Worm (Caenorhabditis elegans) whole organism, L1 larva: ENCODE results near the gene srsx-29.

Experiments
- C16A3.4 ChIP-seq: fragments of 150-350 bp; optimal IDR thresholded peaks from 2 replicates; lab custom pipeline; 2014; ENCODE audit warnings: missing biosample characterization, missing genetic modification characterization
- C34B4.2 ChIP-seq: sonication (generic microtip); optimal IDR thresholded peaks from 2 replicates; lab custom pipeline; 2017; ENCODE audit warnings: mild to moderate bottlenecking, missing genetic modification characterization, missing compliant biosample characterization
- Y116A8C.19 ChIP-seq: sonication (generic microtip); optimal IDR thresholded peaks from 2 replicates; lab custom pipeline; 2016; ENCODE audit warnings: missing compliant biosample characterization, missing genetic modification characterization, borderline replicate concordance
- alr-1 ChIP-seq: fragments of 200-800 bp; sonication (Bioruptor generic); optimal IDR thresholded peaks from 2 replicates; lab custom pipeline; 2018; ENCODE audit warnings: borderline replicate concordance, mild to moderate bottlenecking, missing genetic modification characterization, missing compliant biosample characterization
- blmp-1 ChIP-seq: fragments of 150-350 bp; optimal IDR thresholded peaks from 2 replicates; lab custom pipeline; 2014; ENCODE audit warnings: missing biosample characterization, missing genetic modification characterization
- ceh-63 ChIP-seq: fragments of 200-800 bp; sonication (Bioruptor generic); optimal IDR thresholded peaks from 2 replicates; lab custom pipeline; 2018; ENCODE audit warnings: mild to moderate bottlenecking, missing genetic modification characterization, missing compliant biosample characterization
- ceh-8 ChIP-seq: fragments of 200-800 bp; sonication (Bioruptor generic); optimal IDR thresholded peaks from 2 replicates; lab custom pipeline; 2018; ENCODE audit warnings: mild to moderate bottlenecking, missing genetic modification characterization, moderate library complexity, missing compliant biosample characterization
- ceh-90 ChIP-seq: sonication (generic microtip); optimal IDR thresholded peaks from 2 replicates; lab custom pipeline; 2016; ENCODE audit warnings: missing genetic modification characterization, missing compliant biosample characterization
- efl-1 ChIP-seq, 4 experiments: fragments of 150-350 bp; optimal IDR thresholded peaks in 3 of 4; peaks in 1 of 4; 1 replicate in 1 of 4; 2 replicates in 3 of 4; lab custom pipeline; 2014; ENCODE audit warnings: missing biosample characterization in 2 of 4, missing genetic modification characterization in 2 of 4, missing genetic modification reagents in 2 of 4
- egl-27 ChIP-seq, 2 experiments: fragments of 150-350 bp in 1 of 2; sonication (generic microtip); optimal IDR thresholded peaks; 3 replicates each; lab custom pipeline; 2017 to 2018; ENCODE audit warnings: missing biosample characterization in 2 of 2, missing genetic modification characterization in 2 of 2, missing genetic modification reagents in 2 of 2
- elt-2 ChIP-seq: sonication (generic microtip); optimal IDR thresholded peaks from 2 replicates; lab custom pipeline; 2016; ENCODE audit warnings: missing genetic modification characterization, mild to moderate bottlenecking, inconsistent platforms, missing compliant biosample characterization, missing genetic modification reagents
- elt-3 ChIP-seq, 6 experiments: fragments of 150-350 bp in 1 of 6; sonication (generic microtip); optimal IDR thresholded peaks; 2 replicates each; lab custom pipeline; 2017 to 2018; ENCODE audit warnings: missing biosample characterization in 6 of 6, missing genetic modification characterization in 6 of 6, inconsistent platforms in 1 of 6
- ets-5 ChIP-seq: fragments of 200-800 bp; sonication (Bioruptor generic); IDR thresholded peaks from 2 replicates; pipeline ENCODE4 v1.3.6; 2022; ENCODE audit warnings: missing genetic modification characterization, missing compliant biosample characterization
- fkh-10 ChIP-seq: sonication (generic microtip); optimal IDR thresholded peaks from 2 replicates; lab custom pipeline; 2017; ENCODE audit warnings: missing biosample characterization, missing genetic modification reagents, missing genetic modification characterization
- fkh-8 ChIP-seq: sonication (generic microtip); optimal IDR thresholded peaks from 2 replicates; lab custom pipeline; 2016; ENCODE audit warnings: mild to moderate bottlenecking, missing genetic modification characterization, missing compliant biosample characterization
- fos-1 ChIP-seq: fragments of 150-350 bp; optimal IDR thresholded peaks from 2 replicates; lab custom pipeline; 2014; ENCODE audit warnings: missing biosample characterization, missing genetic modification characterization
- grh-1 ChIP-seq: fragments of 200-800 bp; sonication (Bioruptor generic); IDR thresholded peaks from 2 replicates; pipeline ENCODE4 v1.3.6; 2022; ENCODE audit warnings: missing genetic modification reagents, missing genetic modification characterization, missing compliant biosample characterization
- hlh-17 ChIP-seq: fragments of 200-800 bp; sonication (Bioruptor generic); optimal IDR thresholded peaks from 2 replicates; lab custom pipeline; 2018; ENCODE audit warnings: missing genetic modification characterization, mild to moderate bottlenecking, missing compliant biosample characterization, moderate library complexity, borderline replicate concordance
- irx-1 ChIP-seq: sonication (generic microtip); optimal IDR thresholded peaks from 2 replicates; lab custom pipeline; 2016; ENCODE audit warnings: missing genetic modification characterization, missing compliant biosample characterization
- isw-1 ChIP-seq: fragments of 200-800 bp; sonication (Bioruptor generic); IDR thresholded peaks from 2 replicates; pipeline ENCODE4 v1.3.6; 2022; ENCODE audit warnings: missing genetic modification characterization, missing compliant biosample characterization
- lin-13 ChIP-seq: fragments of 150-350 bp; optimal IDR thresholded peaks from 2 replicates; lab custom pipeline; 2014; ENCODE audit warnings: missing biosample characterization, missing genetic modification reagents, missing genetic modification characterization
- lin-14 ChIP-seq: fragments of 200-800 bp; sonication (Bioruptor generic); optimal IDR thresholded peaks from 2 replicates; lab custom pipeline; 2018; ENCODE audit warnings: mild to moderate bottlenecking, missing genetic modification characterization, moderate library complexity, missing compliant biosample characterization
- lin-15B ChIP-seq: fragments of 150-350 bp; sonication (generic microtip); optimal IDR thresholded peaks from 3 replicates; lab custom pipeline; 2014; ENCODE audit warnings: missing biosample characterization, missing genetic modification characterization
- lir-3 ChIP-seq: sonication (generic microtip); optimal IDR thresholded peaks from 2 replicates; lab custom pipeline; 2016; ENCODE audit warnings: mild to moderate bottlenecking, missing genetic modification characterization, moderate library complexity, missing compliant biosample characterization; ENCODE audit not compliant: poor library complexity
- mdl-1 ChIP-seq, 2 experiments: fragments of 150-350 bp; optimal IDR thresholded peaks; 2 replicates each; lab custom pipeline; 2014 to 2017; ENCODE audit warnings: missing biosample characterization in 2 of 2, missing genetic modification characterization in 2 of 2, inconsistent platforms in 1 of 2
- mef-2 ChIP-seq: fragments of 150-350 bp; optimal IDR thresholded peaks from 2 replicates; lab custom pipeline; 2014; ENCODE audit warnings: missing biosample characterization, missing genetic modification characterization
- nhr-12 ChIP-seq: sonication (generic microtip); optimal IDR thresholded peaks from 2 replicates; lab custom pipeline; 2017; ENCODE audit warnings: missing biosample characterization, missing genetic modification characterization
- nhr-20 ChIP-seq: sonication (generic microtip); optimal IDR thresholded peaks from 2 replicates; lab custom pipeline; 2016; ENCODE audit warnings: mild to moderate bottlenecking, missing genetic modification characterization, missing compliant biosample characterization
- nhr-28 ChIP-seq: fragments of 150-350 bp; optimal IDR thresholded peaks from 2 replicates; lab custom pipeline; 2014; ENCODE audit warnings: missing biosample characterization, missing genetic modification characterization
- nhr-47 ChIP-seq: sonication (generic microtip); optimal IDR thresholded peaks from 2 replicates; lab custom pipeline; 2016; ENCODE audit warnings: mild to moderate bottlenecking, missing genetic modification characterization, moderate library complexity, missing compliant biosample characterization
- nhr-76 ChIP-seq: sonication (generic microtip); optimal IDR thresholded peaks from 2 replicates; lab custom pipeline; 2017; ENCODE audit warnings: missing biosample characterization, missing genetic modification characterization
- nhr-77 ChIP-seq: fragments of 150-350 bp; optimal IDR thresholded peaks from 2 replicates; lab custom pipeline; 2014; ENCODE audit warnings: missing biosample characterization, missing genetic modification characterization
- nhr-85 ChIP-seq: sonication (generic microtip); peaks from one replicate; lab custom pipeline; 2016; ENCODE audit warnings: missing genetic modification characterization, inconsistent platforms, missing compliant biosample characterization
- nhr-90 ChIP-seq: sonication (generic microtip); optimal IDR thresholded peaks from 2 replicates; lab custom pipeline; 2016; ENCODE audit warnings: mild to moderate bottlenecking, missing genetic modification characterization, missing compliant biosample characterization; ENCODE audit not compliant: poor library complexity
- pax-3 ChIP-seq: fragments of 200-800 bp; sonication (Bioruptor generic); optimal IDR thresholded peaks from 2 replicates; lab custom pipeline; 2018; ENCODE audit warnings: mild to moderate bottlenecking, missing genetic modification characterization, moderate library complexity, missing compliant biosample characterization
- snu-23 ChIP-seq: sonication (generic microtip); optimal IDR thresholded peaks from 2 replicates; lab custom pipeline; 2016; ENCODE audit warnings: missing genetic modification characterization, missing compliant biosample characterization
- sox-4 ChIP-seq: sonication (generic microtip); optimal IDR thresholded peaks from 2 replicates; lab custom pipeline; 2016; ENCODE audit warnings: missing genetic modification characterization, missing compliant biosample characterization
- unc-30 ChIP-seq: sonication (generic microtip); optimal IDR thresholded peaks from 2 replicates; lab custom pipeline; 2017; ENCODE audit warnings: missing biosample characterization, missing genetic modification characterization
- unc-62 ChIP-seq: fragments of 150-350 bp; optimal IDR thresholded peaks from 2 replicates; lab custom pipeline; 2014; ENCODE audit warnings: missing biosample characterization, missing genetic modification reagents, missing genetic modification characterization
- unc-86 ChIP-seq: sonication (generic microtip); optimal IDR thresholded peaks from 2 replicates; lab custom pipeline; 2016; ENCODE audit warnings: missing genetic modification characterization, missing compliant biosample characterization
- vab-15 ChIP-seq: sonication (generic microtip); optimal IDR thresholded peaks from 2 replicates; lab custom pipeline; 2017; ENCODE audit warnings: missing genotype, mild to moderate bottlenecking, missing genetic modification characterization, missing compliant biosample characterization

srsx-29 gene

DNA sequence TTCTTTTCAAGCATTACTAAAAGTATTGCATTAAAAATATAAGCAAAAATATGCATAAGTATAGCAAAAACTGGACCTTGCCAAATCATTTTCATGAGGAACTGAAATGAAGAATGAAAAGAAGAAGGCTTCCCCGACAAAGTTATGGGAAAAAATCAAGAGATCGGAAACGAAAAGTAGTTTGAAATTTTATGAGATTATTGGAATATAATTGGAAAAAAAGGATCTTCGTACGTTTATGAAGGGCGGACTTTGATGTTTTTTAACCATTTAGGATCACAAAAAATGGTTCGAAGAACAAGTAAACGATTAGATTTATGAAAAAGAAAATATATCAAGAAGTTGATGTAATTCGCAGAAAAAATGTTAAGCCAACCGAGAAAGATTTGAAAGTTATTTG, 33.9 kb upstream of the srsx-29 start, which contains the start of gene srxa-18:
srxa-18 (minus strand) TSS at position 100 of the 400 bp plus-strand sequence.
- TF ChIP-seq grh-1 (GFP tag; lab: Robert Waterston, UW), result no peak
- TF ChIP-seq fos-1 (tag; lab: Kevin White, UChicago), result no peak
- TF ChIP-seq nhr-12, result no peak
- no peak for TF ChIP-seq irx-1 (tag; lab: Kevin White, UChicago)
- no peak for TF ChIP-seq sox-4 (tag; lab: Kevin White, UChicago)
- TF ChIP-seq hlh-17 (GFP tag; lab: Kevin White, UChicago), result no peak
- TF ChIP-seq lin-13, result no peak
- no peak for TF ChIP-seq efl-1 (optimal IDR thresholded peaks at IDR 0.05; lab: Kevin White, UChicago)
- TF ChIP-seq efl-1 (GFP tag; optimal IDR thresholded peaks at IDR 0.05 in 1 of 2; lab: Kevin White, UChicago), result peak in 1 of 2 experiments; percentile 90

DNA sequence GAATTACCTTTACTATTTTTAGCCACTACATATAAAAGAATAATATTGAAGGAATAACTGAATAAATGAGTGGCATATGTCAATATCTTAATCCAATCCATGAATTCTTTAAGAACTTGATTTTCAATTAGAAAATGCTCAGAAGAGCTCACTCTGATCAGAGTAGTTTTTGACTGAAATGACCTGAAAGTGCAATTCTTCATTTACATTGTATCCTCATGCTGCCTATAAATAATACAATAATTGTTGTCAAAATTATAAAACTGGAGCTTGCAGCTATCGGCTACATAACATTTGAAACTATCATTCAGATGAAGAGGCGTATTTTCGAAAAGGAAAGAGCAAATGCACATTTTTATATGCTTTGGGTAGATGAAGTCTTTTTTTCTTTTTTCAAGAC, 32.1 kb upstream of the srsx-29 start, which contains the start of gene srxa-19:
srxa-19 (minus strand) TSS at position 101 of the 400 bp plus-strand sequence.
- no peak for TF ChIP-seq lin-13
- TF ChIP-seq grh-1 (GFP tag; lab: Robert Waterston, UW), result no peak
- no peak for TF ChIP-seq fos-1 (tag; lab: Kevin White, UChicago)
- TF ChIP-seq pax-3, result no peak
- no peak for TF ChIP-seq efl-1 (optimal IDR thresholded peaks at IDR 0.05; lab: Kevin White, UChicago)
- no peak for TF ChIP-seq efl-1 (GFP tag; optimal IDR thresholded peaks at IDR 0.05 in 1 of 2; lab: Kevin White, UChicago)
- TF ChIP-seq nhr-20, result no peak
- no peak for TF ChIP-seq lir-3
- TF ChIP-seq lin-15B (tag; lab: Kevin White, UChicago), result no peak
- TF ChIP-seq, all 84 proteins: peak for 0

DNA sequence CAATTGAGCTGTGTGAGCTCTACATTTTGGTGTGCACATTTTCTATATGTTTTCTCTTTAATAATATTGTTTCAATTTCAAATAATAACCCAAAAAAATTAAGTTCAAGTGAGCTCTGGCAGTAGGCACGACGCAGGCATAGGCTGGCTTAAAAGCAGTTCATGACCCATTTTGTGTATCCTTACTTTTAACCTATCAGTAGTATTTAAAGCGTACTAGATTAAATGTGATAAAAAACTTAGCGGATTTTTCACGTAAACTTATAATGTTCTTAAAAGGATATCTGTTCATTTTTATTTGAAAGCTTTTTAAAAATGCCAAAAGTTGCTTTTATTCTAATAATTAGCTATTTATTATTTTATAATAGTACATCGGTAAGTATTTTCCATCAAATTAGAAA, 31.5 kb upstream of the srsx-29 start, which contains the start of gene C08B6.6:
C08B6.6 (plus strand) TSS at position 301 of the 400 bp plus-strand sequence.
- TF ChIP-seq lin-14 (GFP tag; lab: Kevin White, UChicago) (no peak), nhr-47 (no peak), ets-5 (no peak), unc-30 (tag; lab: Kevin White, UChicago) (no peak), egl-27 (tag; optimal IDR thresholded peaks at IDR 0.05; lab: Kevin White, UChicago) (no peak), nhr-28 (tag; lab: Kevin White, UChicago) (no peak), ceh-8 (GFP tag; lab: Kevin White, UChicago) (no peak), fkh-10 (no peak), nhr-77 (tag; lab: Kevin White, UChicago) (no peak), nhr-76 (tag; lab: Kevin White, UChicago) (no peak), C16A3.4 (tag; lab: Kevin White, UChicago) (no peak), unc-62 (GFP tag; lab: Kevin White, UChicago) (no peak), efl-1 (optimal IDR thresholded peaks at IDR 0.05; lab: Kevin White, UChicago) (no peak), efl-1 (GFP tag; optimal IDR thresholded peaks at IDR 0.05 in 1 of 2; lab: Kevin White, UChicago) (no peak), nhr-90 (tag; lab: Kevin White, UChicago) (no peak), isw-1 (GFP tag; lab: Robert Waterston, UW) (no peak), nhr-85 (tag; lab: Kevin White, UChicago) (no peak)

DNA sequence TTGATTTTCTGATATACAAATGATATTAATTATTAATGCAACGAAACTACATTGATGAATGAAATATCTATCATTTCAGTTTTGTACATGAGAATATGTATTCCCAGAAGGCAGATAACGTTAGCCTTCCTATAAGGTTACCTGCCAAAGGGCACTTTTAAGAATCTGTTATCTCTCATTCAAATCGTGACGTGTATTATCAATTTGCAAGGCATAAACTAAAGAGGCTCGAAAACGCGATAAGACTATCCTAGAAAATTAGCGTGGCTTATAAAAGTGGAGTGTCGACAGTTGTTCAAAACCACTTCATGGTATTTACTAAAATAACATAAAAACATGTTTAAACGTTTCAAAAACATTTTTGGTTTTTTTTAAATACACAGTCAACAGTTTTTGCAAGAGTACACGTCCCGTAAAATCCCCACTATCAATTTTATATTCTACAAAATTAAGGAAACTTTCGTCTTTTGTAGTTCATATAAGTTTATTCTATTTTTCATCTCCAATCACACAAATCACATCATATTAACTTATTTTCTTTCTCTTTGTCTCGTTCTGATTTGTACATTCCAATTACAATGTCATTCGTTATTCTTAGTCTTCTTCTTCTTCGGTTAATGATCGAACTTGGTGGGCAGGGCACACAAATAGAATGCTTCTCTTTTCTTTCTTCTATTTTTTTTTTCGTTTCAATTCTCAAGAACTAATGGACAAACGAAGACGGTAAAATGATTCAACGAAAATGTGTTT, 29.8 kb upstream of the srsx-29 start, which contains the start of gene C08B6.10:
C08B6.10 (plus strand) TSS at position 700 of the 750 bp plus-strand sequence.
- TF ChIP-seq elt-2 (peak; percentile 34), elt-3 (tag; optimal IDR thresholded peaks at IDR 0.05; lab: Kevin White, UChicago) (peak in 1 of 6 experiments; percentile 23), Y116A8C.19 (tag; lab: Kevin White, UChicago) (no peak), blmp-1 (tag; lab: Kevin White, UChicago) (peak; percentile 19)

DNA sequence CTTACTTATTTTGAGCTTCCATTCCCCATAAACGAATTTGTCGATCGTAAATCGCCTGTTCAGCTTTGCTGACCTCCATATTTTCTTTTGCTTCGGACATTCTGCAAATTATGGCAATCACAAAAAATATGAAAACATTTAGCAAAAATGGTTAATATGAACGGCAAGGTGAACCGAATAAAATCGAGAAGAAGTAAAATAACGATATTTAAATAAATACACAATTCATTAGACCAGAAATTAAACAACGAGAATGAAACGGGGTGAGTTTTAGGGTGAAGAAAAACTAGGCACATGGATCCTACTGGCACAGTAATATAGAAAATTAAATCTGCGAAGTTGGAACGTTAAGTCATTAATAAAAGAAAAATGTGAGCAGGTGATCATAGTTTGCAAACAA, 24.6 kb upstream of the srsx-29 start, which contains the start of gene aos-1:
aos-1 (minus strand) TSS at position 101 of the 400 bp plus-strand sequence.
- TF ChIP-seq fkh-8 (tag; lab: Kevin White, UChicago) (no peak), egl-27 (tag; optimal IDR thresholded peaks at IDR 0.05; lab: Kevin White, UChicago) (no peak), lin-13 (no peak), lin-14 (GFP tag; lab: Kevin White, UChicago) (no peak), C34B4.2 (tag; lab: Kevin White, UChicago) (no peak), Y116A8C.19 (tag; lab: Kevin White, UChicago) (no peak), unc-86 (no peak), vab-15 (tag; lab: Kevin White, UChicago) (no peak), ceh-90 (no peak), snu-23 (no peak), ceh-63 (no peak), nhr-20 (no peak), mdl-1 (tag; optimal IDR thresholded peaks at IDR 0.05; lab: Kevin White, UChicago) (no peak), nhr-90 (tag; lab: Kevin White, UChicago) (no peak), lir-3 (no peak), mef-2 (tag; lab: Kevin White, UChicago) (no peak), alr-1 (tag; lab: Kevin White, UChicago) (no peak)
